Worm (Caenorhabditis elegans) whole organism, L1 larva: ENCODE data around the gene srh-129.
A peak's percentile ranks its signal among the peaks of the same experiment; 100 is the strongest.

ENCODE experiments used
- C34B4.2 ChIP-seq: sonication (generic microtip); optimal IDR thresholded peaks from 2 replicates; lab custom pipeline; 2017; ENCODE audit warnings: mild to moderate bottlenecking, missing genetic modification characterization, missing compliant biosample characterization
- aha-1 ChIP-seq: fragments of 150-350 bp; optimal IDR thresholded peaks from 2 replicates; lab custom pipeline; 2014; ENCODE audit warnings: missing biosample characterization, missing genetic modification characterization
- ama-1 ChIP-seq: fragments of 150-350 bp; optimal IDR thresholded peaks from 2 replicates; lab custom pipeline; 2014
- ceh-63 ChIP-seq: fragments of 200-800 bp; sonication (Bioruptor generic); optimal IDR thresholded peaks from 2 replicates; lab custom pipeline; 2018; ENCODE audit warnings: mild to moderate bottlenecking, missing genetic modification characterization, missing compliant biosample characterization
- ceh-8 ChIP-seq: fragments of 200-800 bp; sonication (Bioruptor generic); optimal IDR thresholded peaks from 2 replicates; lab custom pipeline; 2018; ENCODE audit warnings: mild to moderate bottlenecking, missing genetic modification characterization, moderate library complexity, missing compliant biosample characterization
- dsc-1 ChIP-seq: sonication (generic microtip); optimal IDR thresholded peaks from 2 replicates; lab custom pipeline; 2016; ENCODE audit warnings: mild to moderate bottlenecking, missing genetic modification characterization, missing compliant biosample characterization
- efl-1 ChIP-seq, 4 experiments: fragments of 150-350 bp; optimal IDR thresholded peaks in 3 of 4; peaks in 1 of 4; 1 replicate in 1 of 4; 2 replicates in 3 of 4; lab custom pipeline; 2014; ENCODE audit warnings: missing biosample characterization in 2 of 4, missing genetic modification characterization in 2 of 4, missing genetic modification reagents in 2 of 4
- egl-13 ChIP-seq: sonication (generic microtip); optimal IDR thresholded peaks from 2 replicates; lab custom pipeline; 2016; ENCODE audit warnings: missing genotype, missing genetic modification reagents, missing genetic modification characterization, missing compliant biosample characterization
- elt-2 ChIP-seq: sonication (generic microtip); optimal IDR thresholded peaks from 2 replicates; lab custom pipeline; 2016; ENCODE audit warnings: missing genetic modification characterization, mild to moderate bottlenecking, inconsistent platforms, missing compliant biosample characterization, missing genetic modification reagents
- elt-3 ChIP-seq, 6 experiments: fragments of 150-350 bp in 1 of 6; sonication (generic microtip); optimal IDR thresholded peaks; 2 replicates each; lab custom pipeline; 2017 to 2018; ENCODE audit warnings: missing biosample characterization in 6 of 6, missing genetic modification characterization in 6 of 6, inconsistent platforms in 1 of 6
- fkh-4 ChIP-seq: sonication (generic microtip); optimal IDR thresholded peaks from 2 replicates; lab custom pipeline; 2016; ENCODE audit warnings: missing compliant biosample characterization, missing genetic modification characterization, borderline replicate concordance
- fkh-8 ChIP-seq: sonication (generic microtip); optimal IDR thresholded peaks from 2 replicates; lab custom pipeline; 2016; ENCODE audit warnings: mild to moderate bottlenecking, missing genetic modification characterization, missing compliant biosample characterization
- fos-1 ChIP-seq: fragments of 150-350 bp; optimal IDR thresholded peaks from 2 replicates; lab custom pipeline; 2014; ENCODE audit warnings: missing biosample characterization, missing genetic modification characterization
- grh-1 ChIP-seq: fragments of 200-800 bp; sonication (Bioruptor generic); IDR thresholded peaks from 2 replicates; pipeline ENCODE4 v1.3.6; 2022; ENCODE audit warnings: missing genetic modification reagents, missing genetic modification characterization, missing compliant biosample characterization
- jun-1 ChIP-seq: fragments of 150-350 bp; optimal IDR thresholded peaks from 2 replicates; lab custom pipeline; 2014; ENCODE audit warnings: missing biosample characterization, missing genetic modification reagents, missing genetic modification characterization
- lin-13 ChIP-seq: fragments of 150-350 bp; optimal IDR thresholded peaks from 2 replicates; lab custom pipeline; 2014; ENCODE audit warnings: missing biosample characterization, missing genetic modification reagents, missing genetic modification characterization
- lin-35 ChIP-seq, 2 experiments: fragments of 150-350 bp; optimal IDR thresholded peaks; 2 replicates each; lab custom pipeline; 2014; ENCODE audit warnings: missing biosample characterization in 2 of 2, missing genetic modification characterization in 2 of 2, missing genetic modification reagents in 2 of 2
- lin-39 ChIP-seq: fragments of 150-350 bp; optimal IDR thresholded peaks from 2 replicates; lab custom pipeline; 2014; ENCODE audit warnings: missing biosample characterization, missing genetic modification reagents, missing genetic modification characterization
- lir-3 ChIP-seq: sonication (generic microtip); optimal IDR thresholded peaks from 2 replicates; lab custom pipeline; 2016; ENCODE audit warnings: mild to moderate bottlenecking, missing genetic modification characterization, moderate library complexity, missing compliant biosample characterization; ENCODE audit not compliant: poor library complexity
- lsy-2 ChIP-seq, 2 experiments: fragments of 150-350 bp; optimal IDR thresholded peaks; 2 replicates each; lab custom pipeline; 2014; ENCODE audit warnings: missing biosample characterization in 2 of 2, missing genetic modification characterization in 2 of 2
- mef-2 ChIP-seq: fragments of 150-350 bp; optimal IDR thresholded peaks from 2 replicates; lab custom pipeline; 2014; ENCODE audit warnings: missing biosample characterization, missing genetic modification characterization
- nhr-20 ChIP-seq: sonication (generic microtip); optimal IDR thresholded peaks from 2 replicates; lab custom pipeline; 2016; ENCODE audit warnings: mild to moderate bottlenecking, missing genetic modification characterization, missing compliant biosample characterization
- nhr-237 ChIP-seq: fragments of 150-350 bp; optimal IDR thresholded peaks from 2 replicates; lab custom pipeline; 2014; ENCODE audit warnings: missing biosample characterization, missing genetic modification characterization
- nhr-28 ChIP-seq: fragments of 150-350 bp; optimal IDR thresholded peaks from 2 replicates; lab custom pipeline; 2014; ENCODE audit warnings: missing biosample characterization, missing genetic modification characterization
- nhr-47 ChIP-seq: sonication (generic microtip); optimal IDR thresholded peaks from 2 replicates; lab custom pipeline; 2016; ENCODE audit warnings: mild to moderate bottlenecking, missing genetic modification characterization, moderate library complexity, missing compliant biosample characterization
- pag-3 ChIP-seq: sonication (generic microtip); optimal IDR thresholded peaks from 2 replicates; lab custom pipeline; 2017; ENCODE audit warnings: missing genetic modification characterization, mild to moderate bottlenecking, missing compliant biosample characterization, antibody characterized with exemption, borderline replicate concordance; ENCODE audit not compliant: insufficient read depth
- pax-3 ChIP-seq: fragments of 200-800 bp; sonication (Bioruptor generic); optimal IDR thresholded peaks from 2 replicates; lab custom pipeline; 2018; ENCODE audit warnings: mild to moderate bottlenecking, missing genetic modification characterization, moderate library complexity, missing compliant biosample characterization
- snpc-4 ChIP-seq: fragments of 150-350 bp; optimal IDR thresholded peaks from 2 replicates; lab custom pipeline; 2014; ENCODE audit warnings: missing biosample characterization, missing genetic modification characterization
- unc-130 ChIP-seq: fragments of 150-350 bp; optimal IDR thresholded peaks from 2 replicates; lab custom pipeline; 2017; ENCODE audit warnings: missing biosample characterization, missing genetic modification characterization, inconsistent platforms
- unc-62 ChIP-seq: fragments of 150-350 bp; optimal IDR thresholded peaks from 2 replicates; lab custom pipeline; 2014; ENCODE audit warnings: missing biosample characterization, missing genetic modification reagents, missing genetic modification characterization
- unc-98 ChIP-seq: fragments of 200-800 bp; sonication (Bioruptor generic); IDR thresholded peaks from 2 replicates; pipeline ENCODE4 v1.3.6; 2022; ENCODE audit warnings: missing genetic modification characterization, missing compliant biosample characterization
- vab-15 ChIP-seq: sonication (generic microtip); optimal IDR thresholded peaks from 2 replicates; lab custom pipeline; 2017; ENCODE audit warnings: missing genotype, mild to moderate bottlenecking, missing genetic modification characterization, missing compliant biosample characterization
- zip-4 ChIP-seq: fragments of 200-800 bp; sonication (Bioruptor generic); optimal IDR thresholded peaks from 2 replicates; lab custom pipeline; 2018; ENCODE audit warnings: mild to moderate bottlenecking, missing genetic modification characterization, moderate library complexity, missing compliant biosample characterization

Gene srh-129

ce11 chrV:5143785-5144184, at the start of gene srh-129:
Gene srh-129 (minus strand): TSS chrV:5143885.
- TF ChIP-seq fkh-8 (tag; lab: Kevin White, UChicago), result peak; percentile 26
- no peak for TF ChIP-seq zip-4

DNA sequence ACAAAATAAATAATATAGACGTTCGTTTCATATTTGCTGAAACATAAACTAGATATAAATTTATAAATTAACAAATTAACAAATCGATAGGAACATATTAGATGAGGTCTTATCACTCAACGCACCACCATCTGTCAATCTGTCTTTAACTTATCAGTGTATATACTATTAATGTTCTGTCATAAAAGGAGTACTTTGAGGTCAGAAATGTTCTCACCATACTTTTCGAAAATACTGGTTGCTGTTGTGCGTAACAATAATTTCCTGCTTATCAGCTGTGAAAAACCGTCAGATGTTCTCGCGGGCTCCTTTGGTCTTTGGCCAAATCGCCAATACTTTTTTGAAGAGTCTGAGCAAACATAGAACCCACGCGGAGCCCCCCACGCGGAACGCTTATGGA, 48.8 kb upstream of the srh-129 start, which contains the start of gene C03A7.13:
Gene C03A7.13 (minus strand): TSS at position 43 of the 400 bp plus-strand sequence.
- TF ChIP-seq lin-13 (GFP tag; lab: Kevin White, UChicago) (no peak), elt-2 (tag; lab: Kevin White, UChicago) (peak; percentile 25), unc-62 (GFP tag; lab: Kevin White, UChicago) (no peak), nhr-47 (tag; lab: Kevin White, UChicago) (no peak), lin-35 (GFP tag; optimal IDR thresholded peaks at IDR 0.05; lab: Kevin White, UChicago) (no peak), pag-3 (tag; lab: Kevin White, UChicago) (no peak), egl-13 (tag; lab: Kevin White, UChicago) (no peak), jun-1 (tag; lab: Kevin White, UChicago) (peak; percentile 8), lin-39 (no peak), nhr-237 (tag; lab: Kevin White, UChicago) (no peak), pax-3 (tag; lab: Kevin White, UChicago) (no peak), aha-1 (no peak), C34B4.2 (tag; lab: Kevin White, UChicago) (no peak), efl-1 (optimal IDR thresholded peaks at IDR 0.05; lab: Kevin White, UChicago) (no peak), efl-1 (GFP tag; optimal IDR thresholded peaks at IDR 0.05 in 1 of 2; lab: Kevin White, UChicago) (peak in 1 of 2 experiments; percentile 51), grh-1 (GFP tag; lab: Robert Waterston, UW) (no peak)
- TF ChIP-seq, all 84 proteins: peak for 3

- TF ChIP-seq ama-1, result no peak
- no peak for TF ChIP-seq snpc-4 (tag; lab: Kevin White, UChicago)
- no peak for TF ChIP-seq ceh-8 (GFP tag; lab: Kevin White, UChicago)
- TF ChIP-seq egl-13 (tag; lab: Kevin White, UChicago), result no peak
- no peak for TF ChIP-seq lir-3 (tag; lab: Kevin White, UChicago)
- TF ChIP-seq unc-130 (tag; lab: Kevin White, UChicago), result no peak
- TF ChIP-seq pax-3 (tag; lab: Kevin White, UChicago), result no peak
- no peak for TF ChIP-seq nhr-237 (tag; lab: Kevin White, UChicago)
- TF ChIP-seq fos-1 (tag; lab: Kevin White, UChicago), result no peak
- TF ChIP-seq elt-3 (tag; optimal IDR thresholded peaks at IDR 0.05; lab: Kevin White, UChicago), result no peak
- no peak for TF ChIP-seq fkh-4
- no peak for TF ChIP-seq vab-15
- no peak for TF ChIP-seq dsc-1 (tag; lab: Kevin White, UChicago)
- no peak for TF ChIP-seq nhr-20 (tag; lab: Kevin White, UChicago)
- TF ChIP-seq ceh-63, result no peak
- no peak for TF ChIP-seq elt-2 (tag; lab: Kevin White, UChicago)
- TF ChIP-seq lin-35 (GFP tag; optimal IDR thresholded peaks at IDR 0.05; lab: Kevin White, UChicago), result no peak
- TF ChIP-seq nhr-28 (tag; lab: Kevin White, UChicago), result no peak
- TF ChIP-seq mef-2 (tag; lab: Kevin White, UChicago), result no peak
- TF ChIP-seq lin-39, result no peak
Measured at ce11 chrV:5181612-5182011, 37.9 kb upstream of the srh-129 start, which contains the start of gene C03A7.2. Gene C03A7.2 (plus strand): TSS chrV:5181912.

DNA sequence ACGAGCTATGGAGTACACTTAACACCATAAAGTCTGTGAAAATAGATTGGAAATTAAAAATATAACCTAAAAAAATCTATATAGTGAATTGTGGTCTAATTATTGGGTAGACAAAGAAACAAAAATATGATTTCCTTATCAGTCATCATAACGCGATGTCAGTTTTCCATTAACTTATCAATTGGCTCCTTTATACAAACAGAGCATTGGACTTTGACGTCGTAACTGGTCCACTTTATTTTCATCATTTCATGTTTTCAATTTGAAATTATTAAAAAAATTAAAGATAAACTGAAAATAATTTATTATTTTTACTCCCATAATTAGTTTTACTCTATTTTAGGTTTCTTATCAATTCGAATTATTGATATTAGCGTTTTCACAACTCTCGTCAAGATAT, 34.4 kb upstream of the srh-129 start:
- no peak for TF ChIP-seq unc-98 (GFP tag; lab: Robert Waterston, UW)
- no peak for TF ChIP-seq zip-4
- TF ChIP-seq elt-2 (tag; lab: Kevin White, UChicago), result peak; percentile 6
- no peak for TF ChIP-seq lsy-2 (tag; optimal IDR thresholded peaks at IDR 0.05; lab: Kevin White, UChicago)
- TF ChIP-seq, all 84 proteins: peak for 1

DNA sequence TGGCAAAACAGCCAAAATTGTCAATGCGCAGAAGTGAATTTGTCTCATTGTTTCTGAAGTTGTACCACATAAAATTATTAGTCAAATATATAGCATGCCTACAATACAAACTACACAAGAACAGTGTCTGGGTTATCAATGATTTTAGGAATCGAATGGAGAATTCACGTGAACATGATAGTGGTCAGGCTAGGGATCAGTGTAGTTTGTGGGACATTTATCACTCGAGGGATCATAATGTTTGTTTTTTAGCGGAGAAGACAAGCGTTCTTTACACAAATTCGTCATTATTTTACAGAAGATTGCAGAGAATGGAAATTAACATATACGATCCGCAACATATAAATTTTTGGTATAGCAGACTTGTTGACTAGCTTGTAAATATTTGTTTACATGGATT, 33.5 kb upstream of the srh-129 start, which contains the start of gene ugt-51:
Gene ugt-51 (minus strand): TSS at position 101 of the 400 bp plus-strand sequence.
- TF ChIP-seq ceh-8 (GFP tag; lab: Kevin White, UChicago) (no peak), efl-1 (optimal IDR thresholded peaks at IDR 0.05; lab: Kevin White, UChicago) (no peak), efl-1 (GFP tag; optimal IDR thresholded peaks at IDR 0.05 in 1 of 2; lab: Kevin White, UChicago) (peak in 1 of 2 experiments; percentile 49), fkh-8 (tag; lab: Kevin White, UChicago) (no peak), nhr-20 (tag; lab: Kevin White, UChicago) (no peak)
